Fruit fly (Drosophila melanogaster) whole organism, embryonic: Measurements from ENCODE around the gene RhoGAP18B.

Experiments used
- C15 ChIP-seq: fragments of 200-800 bp; sonication (Bioruptor generic); IDR thresholded peaks from 3 replicates; pipeline ENCODE4 v1.3.6; 2022; ENCODE audit warnings: missing biosample characterization, missing genetic modification characterization
- CG10209 ChIP-seq: fragments of 200-800 bp; sonication (Bioruptor generic); optimal IDR thresholded peaks from 3 replicates; lab custom pipeline; 2017; ENCODE audit warnings: missing biosample characterization, mild to moderate bottlenecking, missing genetic modification characterization, missing genetic modification reagents
- CG10565 ChIP-seq: fragments of 200-800 bp; sonication (Bioruptor generic); optimal IDR thresholded peaks from 3 replicates; lab custom pipeline; 2016; ENCODE audit warnings: missing biosample characterization, mild to moderate bottlenecking, missing genetic modification characterization
- CG12071 ChIP-seq: fragments of 200-800 bp; sonication (Bioruptor generic); optimal IDR thresholded peaks from 3 replicates; lab custom pipeline; 2018; ENCODE audit warnings: missing biosample characterization, mild to moderate bottlenecking, missing genetic modification characterization
- CG12236 ChIP-seq: fragments of 200-800 bp; sonication (Bioruptor generic); optimal IDR thresholded peaks from 2 replicates; lab custom pipeline; 2016; ENCODE audit warnings: missing biosample characterization, missing genetic modification characterization
- CG1233 ChIP-seq: fragments of 200-800 bp; sonication (Bioruptor generic); optimal IDR thresholded peaks from 4 replicates; lab custom pipeline; 2018; ENCODE audit warnings: missing biosample characterization, mild to moderate bottlenecking, missing genetic modification characterization
- CG13296 ChIP-seq: fragments of 200-800 bp; sonication (Bioruptor generic); optimal IDR thresholded peaks from 3 replicates; lab custom pipeline; 2018; ENCODE audit warnings: missing biosample characterization, mild to moderate bottlenecking, missing genetic modification characterization
- CG13775 ChIP-seq: fragments of 200-800 bp; sonication (Bioruptor generic); optimal IDR thresholded peaks from 3 replicates; lab custom pipeline; 2017; ENCODE audit warnings: missing biosample characterization, mild to moderate bottlenecking, missing genetic modification characterization
- CG14860 ChIP-seq: fragments of 200-800 bp; sonication (Bioruptor generic); IDR thresholded peaks from 3 replicates; pipeline ENCODE4 v1.3.6; 2022; ENCODE audit warnings: missing biosample characterization, missing genetic modification characterization; ENCODE audit not compliant: partially characterized antibody
- CG15269 ChIP-seq: fragments of 200-800 bp; sonication (Bioruptor generic); optimal IDR thresholded peaks from 2 replicates; lab custom pipeline; 2018; ENCODE audit warnings: missing biosample characterization, mild to moderate bottlenecking, missing genetic modification characterization, moderate library complexity
- CG17612 ChIP-seq: fragments of 200-800 bp; sonication (Bioruptor generic); IDR thresholded peaks from 2 replicates; pipeline ENCODE4 v1.3.6; 2022; ENCODE audit warnings: missing biosample characterization, missing genetic modification characterization
- CG17802 ChIP-seq: fragments of 200-800 bp; sonication (Bioruptor generic); optimal IDR thresholded peaks from 2 replicates; lab custom pipeline; 2018; ENCODE audit warnings: missing biosample characterization, mild to moderate bottlenecking, missing genetic modification characterization, moderate library complexity
- CG18764 ChIP-seq: fragments of 200-800 bp; sonication (Bioruptor generic); optimal IDR thresholded peaks from 3 replicates; lab custom pipeline; 2016; ENCODE audit warnings: missing biosample characterization, missing genetic modification characterization
- CG2120 ChIP-seq: fragments of 200-800 bp; sonication (Bioruptor generic); optimal IDR thresholded peaks from 3 replicates; lab custom pipeline; 2016; ENCODE audit warnings: missing biosample characterization, missing genetic modification characterization
- CG2129 ChIP-seq: fragments of 200-800 bp; sonication (Bioruptor generic); IDR thresholded peaks from 2 replicates; pipeline ENCODE4 v1.3.6; 2022; ENCODE audit warnings: missing biosample characterization, missing genetic modification characterization; ENCODE audit not compliant: partially characterized antibody
- CG2199 ChIP-seq: fragments of 200-800 bp; sonication (Bioruptor generic); IDR thresholded peaks from 3 replicates; pipeline ENCODE4 v1.3.6; 2022; ENCODE audit warnings: missing biosample characterization, missing genetic modification characterization
- CG31441 ChIP-seq: fragments of 200-800 bp; sonication (Bioruptor generic); IDR thresholded peaks from 2 replicates; pipeline ENCODE4 v1.3.6; 2022; ENCODE audit warnings: missing biosample characterization, missing genetic modification characterization
- CG32772 ChIP-seq: fragments of 200-800 bp; sonication (Bioruptor generic); IDR thresholded peaks from 2 replicates; pipeline ENCODE4 v1.3.6; 2022; ENCODE audit warnings: missing biosample characterization, missing genetic modification characterization
- CG3847 ChIP-seq: fragments of 200-800 bp; sonication (Bioruptor generic); IDR thresholded peaks from 2 replicates; pipeline ENCODE4 v1.3.6; 2022; ENCODE audit warnings: missing biosample characterization, missing genetic modification characterization
- CG6654 ChIP-seq: fragments of 200-800 bp; sonication (Bioruptor generic); optimal IDR thresholded peaks from 2 replicates; lab custom pipeline; 2017; ENCODE audit warnings: missing biosample characterization, mild to moderate bottlenecking, missing genetic modification characterization
- CG6765 ChIP-seq: fragments of 200-800 bp; sonication (Bioruptor generic); optimal IDR thresholded peaks from 3 replicates; lab custom pipeline; 2017; ENCODE audit warnings: missing biosample characterization, mild to moderate bottlenecking, missing genetic modification characterization
- CG7839 ChIP-seq: fragments of 200-800 bp; sonication (Bioruptor generic); optimal IDR thresholded peaks from 3 replicates; lab custom pipeline; 2018; ENCODE audit warnings: missing biosample characterization, mild to moderate bottlenecking, missing genetic modification characterization, moderate library complexity
- CG8359 ChIP-seq: fragments of 200-800 bp; sonication (Bioruptor generic); optimal IDR thresholded peaks from 2 replicates; lab custom pipeline; 2017; ENCODE audit warnings: missing biosample characterization, mild to moderate bottlenecking, missing genetic modification characterization, borderline replicate concordance
- CG8478 ChIP-seq: fragments of >200 bp; optimal IDR thresholded peaks from 2 replicates; lab custom pipeline; 2018
- CG9437 ChIP-seq: fragments of 200-800 bp; sonication (Bioruptor generic); optimal IDR thresholded peaks from 2 replicates; lab custom pipeline; 2018; ENCODE audit warnings: missing biosample characterization, mild to moderate bottlenecking, missing genetic modification characterization
- CG9609 ChIP-seq: fragments of 200-800 bp; sonication (Bioruptor generic); optimal IDR thresholded peaks from 3 replicates; lab custom pipeline; 2016; ENCODE audit warnings: missing biosample characterization, missing genetic modification characterization
- Chrac-16 ChIP-seq: fragments of 200-800 bp; sonication (Bioruptor generic); optimal IDR thresholded peaks from 3 replicates; lab custom pipeline; 2016; ENCODE audit warnings: missing biosample characterization, missing genetic modification characterization
- Dfd ChIP-seq, 2 experiments: fragments of >200 bp; optimal IDR thresholded peaks; 2 replicates each; lab custom pipeline; 2017; ENCODE audit warnings: missing biosample characterization in 2 of 2, missing genetic modification characterization in 2 of 2
- E2f2 ChIP-seq: fragments of 200-800 bp; sonication (Bioruptor generic); IDR thresholded peaks from 2 replicates; pipeline ENCODE4 v1.3.6; 2022; ENCODE audit warnings: missing biosample characterization, missing genetic modification characterization
- Elba2 ChIP-seq: fragments of 200-800 bp; sonication (Bioruptor generic); optimal IDR thresholded peaks from 3 replicates; lab custom pipeline; 2016; ENCODE audit warnings: missing biosample characterization, missing genetic modification characterization
- HHEX ChIP-seq: fragments of 200-800 bp; sonication (Bioruptor generic); optimal IDR thresholded peaks from 3 replicates; lab custom pipeline; 2017; ENCODE audit warnings: missing biosample characterization, mild to moderate bottlenecking, missing genetic modification characterization, missing genetic modification reagents
- Hmx ChIP-seq: fragments of 200-800 bp; sonication (Bioruptor generic); optimal IDR thresholded peaks from 2 replicates; lab custom pipeline; 2016; ENCODE audit warnings: missing biosample characterization, missing genetic modification characterization
- Hr78 ChIP-seq, 2 experiments: fragments of 200-800 bp in 1 of 2; fragments of >200 bp in 1 of 2; sonication (Bioruptor generic) in 1 of 2; optimal IDR thresholded peaks; 2 replicates each; lab custom pipeline; 2017 to 2019; ENCODE audit warnings: missing biosample characterization in 2 of 2, missing genetic modification characterization in 2 of 2, mild to moderate bottlenecking in 1 of 2, moderate library complexity in 1 of 2
- Nf-YC ChIP-seq: fragments of 200-800 bp; optimal IDR thresholded peaks from 3 replicates; lab custom pipeline; 2019; ENCODE audit warnings: missing biosample characterization, mild to moderate bottlenecking, missing genetic modification characterization, moderate library complexity
- Ravus ChIP-seq: fragments of 200-800 bp; sonication (Bioruptor generic); IDR thresholded peaks from 2 replicates; pipeline ENCODE4 v1.3.6; 2022; ENCODE audit warnings: missing biosample characterization, missing genetic modification characterization
- Sox100B ChIP-seq: fragments of 200-800 bp; sonication (Bioruptor generic); optimal IDR thresholded peaks from 3 replicates; lab custom pipeline; 2018; ENCODE audit warnings: missing biosample characterization, mild to moderate bottlenecking, missing genetic modification characterization
- Xrp1 ChIP-seq: fragments of 200-800 bp; sonication (Bioruptor generic); IDR thresholded peaks from 2 replicates; pipeline ENCODE4 v1.3.6; 2022; ENCODE audit warnings: missing biosample characterization, missing genetic modification characterization
- bcd ChIP-seq: fragments of 200-800 bp; sonication (Bioruptor generic); optimal IDR thresholded peaks from 2 replicates; lab custom pipeline; 2017; ENCODE audit warnings: missing biosample characterization, mild to moderate bottlenecking, missing genetic modification characterization
- caup ChIP-seq: fragments of 200-800 bp; sonication (Bioruptor generic); optimal IDR thresholded peaks from 3 replicates; lab custom pipeline; 2017; ENCODE audit warnings: missing biosample characterization, mild to moderate bottlenecking, missing genetic modification characterization, moderate library complexity; ENCODE audit not compliant: severe bottlenecking
- corto ChIP-seq: fragments of 200-800 bp; sonication (Bioruptor generic); optimal IDR thresholded peaks from 2 replicates; lab custom pipeline; 2016; ENCODE audit warnings: missing biosample characterization, mild to moderate bottlenecking, missing genetic modification characterization, moderate library complexity
- gro ChIP-seq: fragments of 200-800 bp; sonication (Bioruptor generic); optimal IDR thresholded peaks from 2 replicates; lab custom pipeline; 2016; ENCODE audit warnings: missing biosample characterization, missing genetic modification characterization
- ham ChIP-seq: fragments of 200-800 bp; sonication (Bioruptor generic); IDR thresholded peaks from 2 replicates; pipeline ENCODE4 v1.3.6; 2022; ENCODE audit warnings: missing biosample characterization, missing genetic modification characterization
- insv ChIP-seq, 2 experiments: fragments of 200-800 bp; sonication (Bioruptor generic); optimal IDR thresholded peaks; 3 replicates each; lab custom pipeline; 2016 to 2018; ENCODE audit warnings: missing biosample characterization in 2 of 2, missing genetic modification characterization in 2 of 2
- jigr1 ChIP-seq: fragments of 200-800 bp; sonication (Bioruptor generic); IDR thresholded peaks from 3 replicates; pipeline ENCODE4 v1.3.6; 2022; ENCODE audit warnings: missing biosample characterization, missing genetic modification characterization
- lilli ChIP-seq: fragments of 200-800 bp; sonication (Bioruptor generic); optimal IDR thresholded peaks from 3 replicates; lab custom pipeline; 2016; ENCODE audit warnings: missing biosample characterization, missing genetic modification characterization
- mld ChIP-seq: fragments of 200-800 bp; sonication (Bioruptor generic); IDR thresholded peaks from 3 replicates; pipeline ENCODE4 v1.3.6; 2022; ENCODE audit warnings: missing biosample characterization, missing genetic modification characterization; ENCODE audit not compliant: partially characterized antibody
- nmo ChIP-seq: fragments of 200-800 bp; sonication (Bioruptor generic); optimal IDR thresholded peaks from 2 replicates; lab custom pipeline; 2018; ENCODE audit warnings: missing biosample characterization, mild to moderate bottlenecking, missing genetic modification characterization, moderate library complexity
- odd ChIP-seq: fragments of 200-800 bp; sonication (Bioruptor generic); optimal IDR thresholded peaks from 2 replicates; lab custom pipeline; 2017; ENCODE audit warnings: missing biosample characterization, mild to moderate bottlenecking, missing genetic modification characterization
- row ChIP-seq: fragments of 200-800 bp; sonication (Bioruptor generic); IDR thresholded peaks from 3 replicates; pipeline ENCODE4 v1.3.6; 2022; ENCODE audit warnings: missing biosample characterization, missing genetic modification characterization
- slbo ChIP-seq: fragments of 200-800 bp; sonication (Bioruptor generic); IDR thresholded peaks from 2 replicates; pipeline ENCODE4 v1.3.6; 2022; ENCODE audit warnings: missing biosample characterization, missing genetic modification characterization
- stc ChIP-seq: fragments of 200-800 bp; sonication (Bioruptor generic); IDR thresholded peaks from 2 replicates; pipeline ENCODE4 v1.3.6; 2022; ENCODE audit warnings: missing biosample characterization, missing genetic modification characterization

Gene RhoGAP18B

dm6 chrX:19146421-19146952, 20.4 kb downstream of the RhoGAP18B start (continued):
- TF ChIP-seq Sox100B (no peak), CG2129 (GFP tag; lab: Robert Waterston, UW) (no peak), HHEX (GFP tag; lab: Kevin White, UChicago) (no peak), CG6654 (GFP tag; lab: Kevin White, UChicago) (no peak), Hmx (GFP tag; lab: Kevin White, UChicago) (no peak), slbo (GFP tag; lab: Robert Waterston, UW) (peak; percentile 47), CG13296 (GFP tag; lab: Kevin White, UChicago) (no peak), CG31441 (GFP tag; lab: Robert Waterston, UW) (no peak), CG15269 (tag; lab: Kevin White, UChicago) (peak; percentile 14), CG7839 (tag; lab: Kevin White, UChicago) (peak; percentile 68), E2f2 (GFP tag; lab: Robert Waterston, UW) (no peak), insv (GFP tag; optimal IDR thresholded peaks at IDR 0.05; lab: Kevin White, UChicago) (no peak), CG1233 (GFP tag; lab: Kevin White, UChicago) (no peak), jigr1 (GFP tag; lab: Robert Waterston, UW) (no peak), CG10209 (GFP tag; lab: Kevin White, UChicago) (peak; percentile 24), CG10565 (GFP tag; lab: Kevin White, UChicago) (no peak), CG2199 (no peak), gro (GFP tag; lab: Kevin White, UChicago) (peak; percentile 51), CG17802 (tag; lab: Kevin White, UChicago) (no peak), Xrp1 (GFP tag; lab: Robert Waterston, UW) (peak; percentile 52; the same call in 1 of the 2 replicates), Hr78 (GFP tag; optimal IDR thresholded peaks at IDR 0.05; lab: Kevin White, UChicago) (peak in 1 of 2 experiments; percentile 7), CG9437 (GFP tag; lab: Kevin White, UChicago) (no peak), CG14860 (GFP tag; lab: Robert Waterston, UW) (no peak), CG9609 (GFP tag; lab: Kevin White, UChicago) (peak; percentile 8), mld (GFP tag; lab: Robert Waterston, UW) (no peak), CG8359 (GFP tag; lab: Kevin White, UChicago) (no peak), CG32772 (GFP tag; lab: Robert Waterston, UW) (no peak), CG3847 (peak; percentile 14; the same call in 1 of the 2 replicates), lilli (GFP tag; lab: Kevin White, UChicago) (peak; percentile 54), caup (no peak), corto (GFP tag; lab: Kevin White, UChicago) (no peak), C15 (GFP tag; lab: Robert Waterston, UW) (no peak), ham (no peak), Chrac-16 (GFP tag; lab: Kevin White, UChicago) (peak; percentile 32), row (GFP tag; lab: Robert Waterston, UW) (peak; percentile 78), CG12236 (GFP tag; lab: Kevin White, UChicago) (no peak), odd (GFP tag; lab: Kevin White, UChicago) (no peak), Ravus (GFP tag; lab: Robert Waterston, UW) (no peak), Nf-YC (tag; lab: Kevin White, UChicago) (peak; percentile 5), Elba2 (no peak), CG6765 (GFP tag; lab: Kevin White, UChicago) (no peak), CG13775 (GFP tag; lab: Kevin White, UChicago) (no peak), CG8478 (lab: Kevin White, UChicago) (peak; percentile 1), CG2120 (GFP tag; lab: Kevin White, UChicago) (peak; percentile 47), stc (GFP tag; lab: Robert Waterston, UW) (no peak), CG12071 (no peak), nmo (GFP tag; lab: Kevin White, UChicago) (peak; percentile 75), bcd (no peak), Dfd (GFP tag; optimal IDR thresholded peaks at IDR 0.05; lab: Kevin White, UChicago) (no peak), CG17612 (no peak), CG18764 (no peak)
